Worm (Caenorhabditis elegans) whole organism, late embryonic: ENCODE measurements around the gene vps-39.

Experiments used
- C08G9.2 ChIP-seq: sonication (generic microtip); optimal IDR thresholded peaks from 2 replicates; lab custom pipeline; 2016; ENCODE audit warnings: mild to moderate bottlenecking, missing genetic modification characterization, moderate library complexity, missing compliant biosample characterization
- F13H6.1 ChIP-seq: sonication (generic microtip); optimal IDR thresholded peaks from 2 replicates; lab custom pipeline; 2016; ENCODE audit warnings: missing genetic modification characterization, missing compliant biosample characterization
- K02D7.2 ChIP-seq: sonication (generic microtip); optimal IDR thresholded peaks from 2 replicates; lab custom pipeline; 2017; ENCODE audit warnings: mild to moderate bottlenecking, missing genetic modification characterization, missing compliant biosample characterization
- K09A11.1 ChIP-seq: sonication (generic microtip); optimal IDR thresholded peaks from 2 replicates; lab custom pipeline; 2017; ENCODE audit warnings: antibody characterized with exemption, mild to moderate bottlenecking, missing genetic modification characterization, missing compliant biosample characterization; ENCODE audit not compliant: insufficient read depth
- Y22D7AL.16 ChIP-seq: sonication (generic microtip); optimal IDR thresholded peaks from 2 replicates; lab custom pipeline; 2016; ENCODE audit warnings: missing genetic modification characterization, missing compliant biosample characterization
- ahr-1 ChIP-seq: sonication (generic microtip); optimal IDR thresholded peaks from 2 replicates; lab custom pipeline; 2016; ENCODE audit warnings: missing genetic modification characterization, missing compliant biosample characterization
- ama-1 ChIP-seq: fragments of 150-350 bp; optimal IDR thresholded peaks from 2 replicates; lab custom pipeline; 2014
- ceh-18 ChIP-seq: sonication (generic microtip); optimal IDR thresholded peaks from 2 replicates; lab custom pipeline; 2016; ENCODE audit warnings: missing genetic modification characterization, missing compliant biosample characterization
- ceh-2 ChIP-seq: sonication (generic microtip); optimal IDR thresholded peaks from 2 replicates; lab custom pipeline; 2016; ENCODE audit warnings: missing genotype, missing genetic modification characterization, missing compliant biosample characterization
- ceh-30 ChIP-seq: fragments of 150-350 bp; optimal IDR thresholded peaks from 2 replicates; lab custom pipeline; 2014; ENCODE audit warnings: missing biosample characterization, missing genetic modification characterization
- ceh-31 ChIP-seq: sonication (generic microtip); optimal IDR thresholded peaks from 2 replicates; lab custom pipeline; 2016; ENCODE audit warnings: missing genetic modification characterization, missing compliant biosample characterization
- ceh-34 ChIP-seq: sonication (generic microtip); optimal IDR thresholded peaks from 2 replicates; lab custom pipeline; 2016; ENCODE audit warnings: mild to moderate bottlenecking, missing genetic modification characterization, missing compliant biosample characterization
- ceh-48 ChIP-seq: sonication (generic microtip); optimal IDR thresholded peaks from 2 replicates; lab custom pipeline; 2016; ENCODE audit warnings: missing genetic modification characterization, inconsistent platforms, missing compliant biosample characterization
- che-1 ChIP-seq: sonication (generic microtip); optimal IDR thresholded peaks from 2 replicates; lab custom pipeline; 2016; ENCODE audit warnings: mild to moderate bottlenecking, missing genetic modification characterization, missing compliant biosample characterization
- dmd-4 ChIP-seq: sonication (generic microtip); optimal IDR thresholded peaks from 2 replicates; lab custom pipeline; 2016; ENCODE audit warnings: borderline replicate concordance, missing genetic modification characterization, missing compliant biosample characterization
- elt-4 ChIP-seq: sonication (generic microtip); optimal IDR thresholded peaks from 2 replicates; lab custom pipeline; 2016; ENCODE audit warnings: missing genetic modification characterization, missing compliant biosample characterization
- ets-4 ChIP-seq: sonication (generic microtip); optimal IDR thresholded peaks from 2 replicates; lab custom pipeline; 2016; ENCODE audit warnings: missing genetic modification characterization, missing compliant biosample characterization
- fax-1 ChIP-seq: sonication (generic microtip); optimal IDR thresholded peaks from 2 replicates; lab custom pipeline; 2016; ENCODE audit warnings: missing genotype, missing genetic modification characterization, missing compliant biosample characterization
- hlh-6 ChIP-seq: sonication (generic microtip); optimal IDR thresholded peaks from 2 replicates; lab custom pipeline; 2016; ENCODE audit warnings: missing genotype, missing genetic modification characterization, missing compliant biosample characterization
- lin-11 ChIP-seq: fragments of 200-800 bp; sonication (Bioruptor generic); optimal IDR thresholded peaks from 2 replicates; lab custom pipeline; 2018; ENCODE audit warnings: mild to moderate bottlenecking, missing genetic modification characterization, missing compliant biosample characterization
- nhr-232 ChIP-seq: sonication (generic microtip); optimal IDR thresholded peaks from 2 replicates; lab custom pipeline; 2016; ENCODE audit warnings: missing genetic modification characterization, missing compliant biosample characterization
- pag-3 ChIP-seq: sonication (generic microtip); optimal IDR thresholded peaks from 2 replicates; lab custom pipeline; 2016; ENCODE audit warnings: missing compliant biosample characterization, missing genetic modification characterization, borderline replicate concordance
- pha-2 ChIP-seq: sonication (generic microtip); optimal IDR thresholded peaks from 2 replicates; lab custom pipeline; 2017; ENCODE audit warnings: mild to moderate bottlenecking, missing genetic modification characterization, missing compliant biosample characterization
- pqm-1 ChIP-seq: sonication (generic microtip); optimal IDR thresholded peaks from 2 replicates; lab custom pipeline; 2016; ENCODE audit warnings: missing genetic modification characterization, missing compliant biosample characterization
- pros-1 ChIP-seq: fragments of 150-350 bp; optimal IDR thresholded peaks from 2 replicates; lab custom pipeline; 2014; ENCODE audit warnings: missing biosample characterization, missing genetic modification reagents, missing genetic modification characterization
- ref-2 ChIP-seq: sonication (generic microtip); optimal IDR thresholded peaks from 2 replicates; lab custom pipeline; 2016; ENCODE audit warnings: missing genetic modification characterization, missing compliant biosample characterization
- rnt-1 ChIP-seq: sonication (generic microtip); optimal IDR thresholded peaks from 2 replicates; lab custom pipeline; 2016; ENCODE audit warnings: missing genetic modification characterization, missing compliant biosample characterization
- sdc-2 ChIP-seq: sonication (generic microtip); optimal IDR thresholded peaks from 2 replicates; lab custom pipeline; 2016; ENCODE audit warnings: missing genotype, missing genetic modification characterization, missing compliant biosample characterization
- sox-2 ChIP-seq: fragments of 200-800 bp; sonication (Bioruptor generic); IDR thresholded peaks from 2 replicates; pipeline ENCODE4 v1.3.6; 2022; ENCODE audit warnings: missing genetic modification reagents, missing genetic modification characterization, missing compliant biosample characterization
- syd-9 ChIP-seq: sonication (generic microtip); optimal IDR thresholded peaks from 2 replicates; lab custom pipeline; 2016; ENCODE audit warnings: mild to moderate bottlenecking, missing genetic modification characterization, moderate library complexity, missing compliant biosample characterization
- tbx-2 ChIP-seq: sonication (generic microtip); optimal IDR thresholded peaks from 2 replicates; lab custom pipeline; 2016; ENCODE audit warnings: missing genetic modification characterization, missing compliant biosample characterization
- ttx-3 ChIP-seq: sonication (generic microtip); optimal IDR thresholded peaks from 2 replicates; lab custom pipeline; 2016; ENCODE audit warnings: missing genetic modification reagents, missing genetic modification characterization, missing compliant biosample characterization
- unc-42 ChIP-seq: sonication (generic microtip); optimal IDR thresholded peaks from 2 replicates; lab custom pipeline; 2016; ENCODE audit warnings: missing genotype, missing genetic modification characterization, missing compliant biosample characterization
- unc-55 ChIP-seq: sonication (generic microtip); optimal IDR thresholded peaks from 2 replicates; lab custom pipeline; 2017; ENCODE audit warnings: missing biosample characterization, missing genetic modification reagents, missing genetic modification characterization
- unc-86 ChIP-seq: sonication (generic microtip); optimal IDR thresholded peaks from 2 replicates; lab custom pipeline; 2016; ENCODE audit warnings: missing genetic modification characterization, missing compliant biosample characterization

Gene vps-39

DNA sequence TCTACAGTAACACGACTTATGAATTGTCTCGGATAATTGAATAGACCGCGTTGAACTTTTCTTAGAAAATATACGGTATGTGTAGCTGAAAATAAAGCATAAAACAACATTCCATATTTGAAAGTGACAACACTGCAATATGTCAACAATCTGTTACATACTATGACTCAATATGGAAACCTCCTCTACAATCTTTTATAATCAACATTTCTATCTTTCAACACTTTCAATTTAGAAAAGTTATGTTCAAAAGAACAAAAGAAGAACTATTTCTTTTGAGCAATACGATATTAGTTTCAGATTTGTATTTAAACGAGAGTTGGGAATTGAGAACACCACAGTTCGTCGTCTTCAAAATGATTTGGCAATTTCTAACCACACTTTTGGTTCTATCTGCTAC, 44.3 kb upstream of the vps-39 start, which contains the start of gene D1086.10:
Gene D1086.10, plus strand, starts transcription at position 301 of the 400 bp plus-strand sequence.
- TF ChIP-seq unc-55 (no peak), F13H6.1 (no peak), ref-2 (no peak), unc-86 (tag; lab: Kevin White, UChicago) (no peak), lin-11 (no peak)

DNA sequence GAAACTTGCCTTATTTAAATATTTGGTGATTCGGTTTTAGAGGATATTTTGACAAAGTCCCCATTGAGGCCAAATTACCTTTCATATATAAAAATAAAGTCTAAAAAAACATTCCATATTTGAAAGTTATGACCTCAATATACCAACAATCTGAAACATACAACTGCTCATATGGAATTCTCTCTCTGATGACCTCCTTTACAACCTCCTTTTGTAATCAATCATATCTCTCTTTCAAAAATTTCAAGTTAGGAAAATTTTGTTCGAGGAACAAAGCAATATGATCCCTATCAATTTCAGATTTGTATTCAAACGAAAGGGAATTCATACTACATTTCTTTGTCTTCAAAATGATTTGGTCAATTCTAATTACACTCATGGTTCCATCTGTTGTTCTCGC, 41.3 kb upstream of the vps-39 start, which contains the start of gene D1086.6:
Gene D1086.6, plus strand, starts transcription at position 301 of the 400 bp plus-strand sequence.
- TF ChIP-seq ceh-34 (tag; lab: Kevin White, UChicago) (no peak), elt-4 (no peak), F13H6.1 (no peak), unc-55 (no peak), syd-9 (tag; lab: Kevin White, UChicago) (no peak), ama-1 (lab: Kevin White, UChicago) (no peak), ceh-2 (tag; lab: Kevin White, UChicago) (no peak)

DNA sequence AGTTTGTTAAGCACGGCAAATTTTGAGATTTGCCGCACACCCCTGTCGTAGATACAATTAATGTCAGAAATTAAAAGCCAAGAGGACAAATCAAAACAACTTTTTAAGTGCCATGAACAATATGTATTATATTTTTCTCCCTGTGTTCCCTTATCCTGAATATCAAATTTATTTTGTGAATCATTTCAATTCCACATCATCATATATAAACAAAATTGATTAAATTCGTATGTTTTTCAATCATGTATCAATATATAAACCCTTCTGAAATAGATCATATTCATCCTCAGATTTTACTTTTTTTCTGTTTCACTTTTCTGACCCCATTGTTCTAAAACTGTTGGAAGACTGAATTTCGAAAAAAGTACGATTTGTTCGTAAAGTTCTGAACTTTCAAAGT, 36.0 kb upstream of the vps-39 start, which contains the start of gene D1086.11:
Gene D1086.11, plus strand, starts transcription at position 301 of the 400 bp plus-strand sequence.
- no peak for TF ChIP-seq hlh-6
- TF ChIP-seq unc-86 (tag; lab: Kevin White, UChicago): no peak
- no peak for TF ChIP-seq sox-2 (GFP tag; lab: Robert Waterston, UW)
- TF ChIP-seq dmd-4 (tag; lab: Kevin White, UChicago): no peak
- no peak for TF ChIP-seq nhr-232 (tag; lab: Kevin White, UChicago)
- no peak for TF ChIP-seq rnt-1 (tag; lab: Kevin White, UChicago)
- no peak for TF ChIP-seq ceh-30 (tag; lab: Kevin White, UChicago)
- no peak for TF ChIP-seq che-1 (tag; lab: Kevin White, UChicago)
- no peak for TF ChIP-seq fax-1 (tag; lab: Kevin White, UChicago)

DNA sequence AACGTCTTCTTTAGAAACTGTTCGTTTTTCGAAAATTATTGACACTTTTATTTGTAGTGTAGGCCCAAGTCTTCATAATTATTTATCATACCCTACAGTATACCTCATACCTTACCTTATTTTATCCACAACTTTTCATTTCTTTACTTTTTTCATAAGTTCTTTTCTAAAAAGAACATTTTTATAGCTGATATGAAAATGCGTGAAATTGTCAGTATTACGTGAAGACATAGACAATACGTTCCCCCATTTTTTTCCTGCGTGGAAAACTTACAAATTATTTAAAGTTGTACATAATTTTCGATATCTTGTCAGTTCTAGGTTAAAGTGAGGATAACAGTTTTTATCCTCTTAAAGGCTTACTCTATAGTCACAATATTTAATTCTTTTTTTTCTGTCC, 31.7 kb upstream of the vps-39 start:
- no peak for TF ChIP-seq C08G9.2
- TF ChIP-seq dmd-4 (tag; lab: Kevin White, UChicago): no peak
- no peak for TF ChIP-seq pag-3 (tag; lab: Kevin White, UChicago)
- no peak for TF ChIP-seq ttx-3 (tag; lab: Kevin White, UChicago)
- TF ChIP-seq unc-86 (tag; lab: Kevin White, UChicago): no peak
- TF ChIP-seq fax-1 (tag; lab: Kevin White, UChicago): no peak
- TF ChIP-seq che-1 (tag; lab: Kevin White, UChicago): no peak
- TF ChIP-seq pros-1 (tag; lab: Kevin White, UChicago): no peak
- no peak for TF ChIP-seq nhr-232 (tag; lab: Kevin White, UChicago)
- no peak for TF ChIP-seq ceh-31 (tag; lab: Kevin White, UChicago)
- TF ChIP-seq Y22D7AL.16: no peak
- TF ChIP-seq K09A11.1 (tag; lab: Kevin White, UChicago): no peak
- TF ChIP-seq ceh-30 (tag; lab: Kevin White, UChicago): no peak
- no peak for TF ChIP-seq elt-4
- no peak for TF ChIP-seq pqm-1 (tag; lab: Kevin White, UChicago)
- TF ChIP-seq ahr-1 (tag; lab: Kevin White, UChicago): no peak
- TF ChIP-seq ceh-18 (tag; lab: Kevin White, UChicago): no peak

DNA sequence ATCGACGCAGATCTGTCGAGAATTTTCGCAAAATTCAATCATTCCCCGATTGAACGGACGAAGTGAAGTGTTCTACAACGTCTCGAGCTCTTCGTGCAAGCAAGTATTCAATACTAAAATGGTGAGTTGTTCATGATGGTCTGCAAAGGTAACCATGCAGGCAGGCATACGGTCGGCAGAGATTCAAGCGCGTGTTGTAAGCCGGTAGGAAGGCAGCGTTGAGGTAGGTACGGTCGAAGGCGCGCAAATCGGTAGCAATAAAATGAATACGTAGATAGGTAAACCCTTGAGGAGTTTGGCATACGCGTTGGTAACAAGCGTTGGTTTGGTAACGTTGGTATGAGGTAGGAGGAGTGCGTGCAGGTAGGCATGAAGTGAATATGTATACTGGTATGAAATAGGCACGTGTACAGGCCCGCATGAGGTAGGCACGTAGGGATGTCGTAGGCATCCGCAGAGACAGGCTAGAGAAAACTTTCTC, 29.7 kb upstream of the vps-39 start, which contains the start of gene D1086.17:
Gene D1086.17, plus strand, starts transcription at position 51 of the 481 bp plus-strand sequence.
- TF ChIP-seq ceh-34 (tag; lab: Kevin White, UChicago) (no peak), tbx-2 (tag; lab: Kevin White, UChicago) (no peak), pha-2 (tag; lab: Kevin White, UChicago) (no peak), sdc-2 (tag; lab: Kevin White, UChicago) (no peak), che-1 (tag; lab: Kevin White, UChicago) (no peak), unc-42 (no peak), K02D7.2 (tag; lab: Kevin White, UChicago) (no peak), ceh-48 (tag; lab: Kevin White, UChicago) (no peak), ceh-30 (tag; lab: Kevin White, UChicago) (no peak), ets-4 (tag; lab: Kevin White, UChicago) (no peak)
